Worm (Caenorhabditis elegans) whole organism, L3 larva: ENCODE measurements around the gene R07B7.6.

ENCODE experiments used
- aly-2 ChIP-seq: fragments of 150-350 bp; optimal IDR thresholded peaks from 2 replicates; lab custom pipeline; 2014; ENCODE audit warnings: missing biosample characterization, missing genetic modification characterization
- ceh-9 ChIP-seq: sonication (generic microtip); optimal IDR thresholded peaks from 2 replicates; lab custom pipeline; 2018; ENCODE audit warnings: missing biosample characterization, missing genetic modification characterization
- fos-1 ChIP-seq: fragments of 150-350 bp; optimal IDR thresholded peaks from 2 replicates; lab custom pipeline; 2014; ENCODE audit warnings: missing biosample characterization, missing genetic modification characterization
- hmg-11 ChIP-seq: sonication (generic microtip); optimal IDR thresholded peaks from 2 replicates; lab custom pipeline; 2016; ENCODE audit warnings: missing genetic modification characterization, missing compliant biosample characterization
- pha-4 ChIP-seq: fragments of 150-350 bp; optimal IDR thresholded peaks from 2 replicates; lab custom pipeline; 2014; ENCODE audit warnings: missing biosample characterization, missing genetic modification reagents, missing genetic modification characterization
- pqm-1 ChIP-seq: fragments of 150-350 bp; optimal IDR thresholded peaks from 2 replicates; lab custom pipeline; 2017; ENCODE audit warnings: missing biosample characterization, missing genetic modification characterization, inconsistent platforms
- unc-39 ChIP-seq: sonication (generic microtip); optimal IDR thresholded peaks from 4 replicates; lab custom pipeline; 2017; ENCODE audit warnings: missing biosample characterization, missing genetic modification characterization
- unc-62 ChIP-seq: fragments of 150-350 bp; sonication (generic microtip); optimal IDR thresholded peaks from 4 replicates; lab custom pipeline; 2014; ENCODE audit warnings: missing biosample characterization, missing genetic modification reagents, missing genetic modification characterization
- ztf-11 ChIP-seq: fragments of 150-350 bp; optimal IDR thresholded peaks from 2 replicates; lab custom pipeline; 2014; ENCODE audit warnings: missing biosample characterization, missing genetic modification characterization

ce11 chrV:12113726-12114125, 38.9 kb upstream of the R07B7.6 start:
- TF ChIP-seq ztf-11 (tag; lab: Kevin White, UChicago) (no peak), unc-39 (no peak), fos-1 (no peak), ceh-9 (tag; lab: Kevin White, UChicago) (no peak), unc-62 (GFP tag; lab: Kevin White, UChicago) (no peak), hmg-11 (tag; lab: Kevin White, UChicago) (no peak), aly-2 (tag; lab: Kevin White, UChicago) (no peak), pqm-1 (tag; lab: Kevin White, UChicago) (peak; percentile 45), pha-4 (tag; lab: Kevin White, UChicago) (no peak)
